Fruit fly (Drosophila melanogaster) whole organism, embryonic: ENCODE results near the gene CG11596.
A peak's percentile ranks its signal among the peaks of the same experiment; 100 is the strongest.

ENCODE experiments used
- BtbVII ChIP-seq: fragments of 200-800 bp; sonication (Bioruptor generic); optimal IDR thresholded peaks from 3 replicates; lab custom pipeline; 2017; ENCODE audit warnings: missing biosample characterization, mild to moderate bottlenecking, missing genetic modification characterization
- CG10274 ChIP-seq: fragments of 200-800 bp; sonication (Bioruptor generic); optimal IDR thresholded peaks from 3 replicates; lab custom pipeline; 2017; ENCODE audit warnings: missing biosample characterization, mild to moderate bottlenecking, missing genetic modification characterization
- CG10462 ChIP-seq: fragments of 200-800 bp; sonication (Bioruptor generic); optimal IDR thresholded peaks from 2 replicates; lab custom pipeline; 2016; ENCODE audit warnings: missing biosample characterization, missing genetic modification characterization
- CG10654 ChIP-seq: fragments of 200-800 bp; sonication (Bioruptor generic); optimal IDR thresholded peaks from 2 replicates; lab custom pipeline; 2016; ENCODE audit warnings: missing biosample characterization, missing genetic modification characterization
- CG12299 ChIP-seq: fragments of 200-800 bp; sonication (Bioruptor generic); optimal IDR thresholded peaks from 2 replicates; lab custom pipeline; 2018; ENCODE audit warnings: missing biosample characterization, mild to moderate bottlenecking, missing genetic modification characterization
- CG12942 ChIP-seq: fragments of 200-800 bp; sonication (Bioruptor generic); optimal IDR thresholded peaks from 3 replicates; lab custom pipeline; 2016; ENCODE audit warnings: missing biosample characterization, missing genetic modification characterization
- CG15479 ChIP-seq: fragments of 200-800 bp; sonication (Bioruptor generic); optimal IDR thresholded peaks from 3 replicates; lab custom pipeline; 2019; ENCODE audit warnings: missing biosample characterization, mild to moderate bottlenecking, missing genetic modification characterization, moderate library complexity
- CG17186 ChIP-seq: fragments of 200-800 bp; sonication (Bioruptor generic); optimal IDR thresholded peaks from 3 replicates; lab custom pipeline; 2017; ENCODE audit warnings: missing biosample characterization, missing genetic modification reagents, missing genetic modification characterization
- CG17568 ChIP-seq: fragments of 200-800 bp; sonication (Bioruptor generic); optimal IDR thresholded peaks from 2 replicates; lab custom pipeline; 2018; ENCODE audit warnings: missing biosample characterization, mild to moderate bottlenecking, missing genetic modification characterization, moderate library complexity
- CG17829 ChIP-seq: fragments of 200-800 bp; optimal IDR thresholded peaks from 2 replicates; lab custom pipeline; 2019; ENCODE audit warnings: missing biosample characterization, mild to moderate bottlenecking, missing genetic modification characterization, moderate library complexity
- CG30020 ChIP-seq: fragments of 200-800 bp; optimal IDR thresholded peaks from 2 replicates; lab custom pipeline; 2019; ENCODE audit warnings: missing biosample characterization, mild to moderate bottlenecking, missing genetic modification characterization, moderate library complexity
- CG6175 ChIP-seq: fragments of 200-800 bp; sonication (Bioruptor generic); IDR thresholded peaks from 3 replicates; pipeline ENCODE4 v1.3.6; 2022; ENCODE audit warnings: missing biosample characterization, missing genetic modification characterization
- CG6765 ChIP-seq: fragments of 200-800 bp; sonication (Bioruptor generic); optimal IDR thresholded peaks from 3 replicates; lab custom pipeline; 2017; ENCODE audit warnings: missing biosample characterization, mild to moderate bottlenecking, missing genetic modification characterization
- CG7745 ChIP-seq: fragments of 200-800 bp; sonication (Bioruptor generic); optimal IDR thresholded peaks from 2 replicates; lab custom pipeline; 2018; ENCODE audit warnings: missing biosample characterization, mild to moderate bottlenecking, missing genetic modification characterization, moderate library complexity
- Chrac-16 ChIP-seq: fragments of 200-800 bp; sonication (Bioruptor generic); optimal IDR thresholded peaks from 3 replicates; lab custom pipeline; 2016; ENCODE audit warnings: missing biosample characterization, missing genetic modification characterization
- D19B ChIP-seq: fragments of 200-800 bp; sonication (Bioruptor generic); optimal IDR thresholded peaks from 2 replicates; lab custom pipeline; 2017; ENCODE audit warnings: missing biosample characterization, mild to moderate bottlenecking, missing genetic modification characterization
- Doc2 ChIP-seq: fragments of 200-800 bp; sonication (Bioruptor generic); IDR thresholded peaks from 2 replicates; pipeline ENCODE4 v1.3.6; 2022; ENCODE audit warnings: missing biosample characterization, missing genetic modification characterization
- Dp ChIP-seq: fragments of 200-800 bp; sonication (Bioruptor generic); optimal IDR thresholded peaks from 2 replicates; lab custom pipeline; 2018; ENCODE audit warnings: missing biosample characterization, mild to moderate bottlenecking, missing genetic modification characterization, moderate library complexity
- E2f1 ChIP-seq: fragments of 200-800 bp; sonication (Bioruptor generic); IDR thresholded peaks from 2 replicates; pipeline ENCODE4 v1.3.6; 2022; ENCODE audit warnings: missing biosample characterization, missing genetic modification characterization
- ERR ChIP-seq: fragments of 200-800 bp; sonication (Bioruptor generic); optimal IDR thresholded peaks from 2 replicates; lab custom pipeline; 2016; ENCODE audit warnings: missing biosample characterization, missing genetic modification characterization
- GATAe ChIP-seq: fragments of 200-800 bp; sonication (Bioruptor generic); conservative IDR thresholded peaks from 2 replicates; pipeline ENCODE4 v1.3.6; 2022; ENCODE audit warnings: missing biosample characterization, missing genetic modification characterization
- Gug ChIP-seq: fragments of 200-800 bp; sonication (Bioruptor generic); IDR thresholded peaks from 4 replicates; pipeline ENCODE4 v1.3.6; 2022; ENCODE audit warnings: missing biosample characterization, missing genetic modification characterization
- H15 ChIP-seq: fragments of 200-800 bp; sonication (Bioruptor generic); IDR thresholded peaks from 3 replicates; pipeline ENCODE4 v1.3.6; 2022; ENCODE audit warnings: missing biosample characterization, missing genetic modification characterization
- Hr78 ChIP-seq, 2 experiments: fragments of 200-800 bp in 1 of 2; fragments of >200 bp in 1 of 2; sonication (Bioruptor generic) in 1 of 2; optimal IDR thresholded peaks; 2 replicates each; lab custom pipeline; 2017 to 2019; ENCODE audit warnings: missing biosample characterization in 2 of 2, missing genetic modification characterization in 2 of 2, mild to moderate bottlenecking in 1 of 2, moderate library complexity in 1 of 2
- MBD-R2 ChIP-seq: fragments of 200-800 bp; sonication (Bioruptor generic); IDR thresholded peaks from 2 replicates; pipeline ENCODE4 v1.3.6; 2022; ENCODE audit warnings: missing biosample characterization, missing genetic modification characterization
- Nf-YC ChIP-seq: fragments of 200-800 bp; optimal IDR thresholded peaks from 3 replicates; lab custom pipeline; 2019; ENCODE audit warnings: missing biosample characterization, mild to moderate bottlenecking, missing genetic modification characterization, moderate library complexity
- NfI ChIP-seq: fragments of 200-800 bp; sonication (Bioruptor generic); optimal IDR thresholded peaks from 3 replicates; lab custom pipeline; 2018; ENCODE audit warnings: missing biosample characterization, mild to moderate bottlenecking, missing genetic modification characterization, moderate library complexity
- Oaz ChIP-seq: fragments of 200-800 bp; sonication (Bioruptor generic); IDR thresholded peaks from 2 replicates; pipeline ENCODE4 v1.3.6; 2022; ENCODE audit warnings: missing biosample characterization, missing genetic modification characterization
- Opbp ChIP-seq: fragments of 200-800 bp; sonication (Bioruptor generic); IDR thresholded peaks from 3 replicates; pipeline ENCODE4 v1.3.6; 2022; ENCODE audit warnings: missing biosample characterization, missing genetic modification characterization; ENCODE audit not compliant: partially characterized antibody
- Ptx1 ChIP-seq: fragments of 200-800 bp; sonication (Bioruptor generic); IDR thresholded peaks from 2 replicates; pipeline ENCODE4 v1.3.6; 2022; ENCODE audit warnings: missing biosample characterization, missing genetic modification characterization
- Spps ChIP-seq: fragments of 200-800 bp; sonication (Bioruptor generic); optimal IDR thresholded peaks from 2 replicates; lab custom pipeline; 2018; ENCODE audit warnings: missing biosample characterization, mild to moderate bottlenecking, missing genetic modification characterization
- Usf ChIP-seq: fragments of 200-800 bp; sonication (Bioruptor generic); optimal IDR thresholded peaks from 2 replicates; lab custom pipeline; 2017; ENCODE audit warnings: missing genotype, missing biosample characterization, missing genetic modification characterization
- amos ChIP-seq: fragments of 200-800 bp; sonication (Bioruptor generic); IDR thresholded peaks from 2 replicates; pipeline ENCODE4 v1.3.6; 2022; ENCODE audit warnings: missing biosample characterization, missing genetic modification characterization; ENCODE audit not compliant: partially characterized antibody
- bigmax ChIP-seq: fragments of 200-800 bp; sonication (Bioruptor generic); optimal IDR thresholded peaks from 2 replicates; lab custom pipeline; 2018; ENCODE audit warnings: missing biosample characterization, mild to moderate bottlenecking, missing genetic modification characterization
- btn ChIP-seq: fragments of 200-800 bp; sonication (Bioruptor generic); optimal IDR thresholded peaks from 2 replicates; lab custom pipeline; 2016; ENCODE audit warnings: missing biosample characterization, missing genetic modification characterization
- cad ChIP-seq: fragments of >200 bp; optimal IDR thresholded peaks from 2 replicates; lab custom pipeline; 2017; ENCODE audit warnings: missing biosample characterization, missing genetic modification characterization
- chm ChIP-seq: fragments of 200-800 bp; sonication (Bioruptor generic); IDR thresholded peaks from 2 replicates; pipeline ENCODE4 v1.3.6; 2022; ENCODE audit warnings: missing biosample characterization, missing genetic modification characterization
- ci ChIP-seq: fragments of 200-800 bp; sonication (Bioruptor generic); IDR thresholded peaks from 3 replicates; pipeline ENCODE4 v1.3.6; 2022; ENCODE audit warnings: missing biosample characterization, missing genetic modification characterization
- corto ChIP-seq: fragments of 200-800 bp; sonication (Bioruptor generic); optimal IDR thresholded peaks from 2 replicates; lab custom pipeline; 2016; ENCODE audit warnings: missing biosample characterization, mild to moderate bottlenecking, missing genetic modification characterization, moderate library complexity
- dysf ChIP-seq: fragments of 200-800 bp; sonication (Bioruptor generic); IDR thresholded peaks from 3 replicates; pipeline ENCODE4 v1.3.6; 2022; ENCODE audit warnings: missing biosample characterization, missing genetic modification characterization
- esg ChIP-seq: fragments of 200-800 bp; sonication (Bioruptor generic); conservative IDR thresholded peaks from 2 replicates; pipeline ENCODE4 v1.3.6; 2022; ENCODE audit warnings: missing biosample characterization, missing genetic modification characterization
- ewg ChIP-seq: fragments of 200-800 bp; sonication (Bioruptor generic); optimal IDR thresholded peaks from 3 replicates; lab custom pipeline; 2017; ENCODE audit warnings: mild to moderate bottlenecking, missing biosample characterization, missing genetic modification reagents, missing genetic modification characterization
- exex ChIP-seq: fragments of 200-800 bp; sonication (Bioruptor generic); optimal IDR thresholded peaks from 4 replicates; lab custom pipeline; 2018; ENCODE audit warnings: missing biosample characterization, mild to moderate bottlenecking, missing genetic modification characterization, moderate library complexity
- grn ChIP-seq: fragments of 200-800 bp; sonication (Bioruptor generic); optimal IDR thresholded peaks from 3 replicates; lab custom pipeline; 2017; ENCODE audit warnings: missing biosample characterization, missing genetic modification characterization
- gsb ChIP-seq: fragments of 200-800 bp; sonication (Bioruptor generic); IDR thresholded peaks from 2 replicates; pipeline ENCODE4 v1.3.6; 2022; ENCODE audit warnings: missing biosample characterization, missing genetic modification characterization
- h ChIP-seq: fragments of >200 bp; optimal IDR thresholded peaks from 2 replicates; lab custom pipeline; 2017
- lov ChIP-seq, 2 experiments: fragments of 200-800 bp in 1 of 2; fragments of >200 bp in 1 of 2; sonication (Bioruptor generic) in 1 of 2; IDR thresholded peaks in 1 of 2; optimal IDR thresholded peaks in 1 of 2; 2 replicates in 1 of 2; 3 replicates in 1 of 2; pipeline versions ENCODE4 v1.3.6 to Lab custom; 2017 to 2022; ENCODE audit warnings: missing biosample characterization in 1 of 2, missing genetic modification characterization in 1 of 2
- ranshi ChIP-seq: fragments of 200-800 bp; sonication (Bioruptor generic); IDR thresholded peaks from 2 replicates; pipeline ENCODE4 v1.3.6; 2022; ENCODE audit warnings: missing biosample characterization, missing genetic modification characterization
- sc ChIP-seq, 3 experiments: fragments of >200 bp in 2 of 3; fragments of 200-800 bp in 1 of 3; sonication (Bioruptor generic) in 1 of 3; optimal IDR thresholded peaks; 2 replicates in 2 of 3; 3 replicates in 1 of 3; lab custom pipeline; 2017; ENCODE audit warnings: mild to moderate bottlenecking in 1 of 3, missing biosample characterization in 1 of 3, missing genetic modification characterization in 1 of 3, missing genetic modification reagents in 1 of 3
- sima ChIP-seq: fragments of 200-800 bp; sonication (Bioruptor generic); optimal IDR thresholded peaks from 2 replicates; lab custom pipeline; 2016; ENCODE audit warnings: missing biosample characterization, missing genetic modification characterization

The CG11596 gene

dm6 chrX:1922765-1923501, 4.5 kb upstream of the CG11596 start, which contains the start of the genes eIF2Bepsilon and Ocrl (continued):
- TF ChIP-seq lov (optimal IDR thresholded peaks at IDR 0.05; lab: Kevin White, UChicago) (no peak), lov (GFP tag; IDR thresholded peaks at IDR 0.05; lab: Robert Waterston, UW) (no peak), ranshi (no peak), btn (GFP tag; lab: Kevin White, UChicago) (no peak), exex (tag; lab: Kevin White, UChicago) (no peak), ERR (GFP tag; lab: Kevin White, UChicago) (peak; percentile 30), BtbVII (GFP tag; lab: Kevin White, UChicago) (no peak), amos (peak; percentile 46), E2f1 (no peak), CG12942 (GFP tag; lab: Kevin White, UChicago) (no peak), gsb (no peak), ci (peak; percentile 30; the same call in 1 of the 3 replicates), Oaz (GFP tag; lab: Robert Waterston, UW) (no peak), Ptx1 (no peak), chm (GFP tag; lab: Robert Waterston, UW) (no peak), h (lab: Kevin White, UChicago) (no peak), GATAe (GFP tag; lab: Robert Waterston, UW) (no peak), cad (no peak), CG17568 (GFP tag; lab: Kevin White, UChicago) (no peak), Doc2 (GFP tag; lab: Robert Waterston, UW) (no peak), sima (GFP tag; lab: Kevin White, UChicago) (no peak), NfI (no peak), Gug (GFP tag; lab: Robert Waterston, UW) (no peak), CG7745 (tag; lab: Kevin White, UChicago) (no peak), CG30020 (tag; lab: Kevin White, UChicago) (no peak), grn (GFP tag; lab: Kevin White, UChicago) (no peak), Nf-YC (tag; lab: Kevin White, UChicago) (no peak), bigmax (GFP tag; lab: Kevin White, UChicago) (no peak), CG10654 (no peak), CG10274 (peak; percentile 59), D19B (no peak), CG17829 (tag; lab: Kevin White, UChicago) (peak; percentile 25), corto (GFP tag; lab: Kevin White, UChicago) (no peak), Spps (tag; lab: Kevin White, UChicago) (peak; percentile 4), dysf (GFP tag; lab: Robert Waterston, UW) (no peak), CG10462 (GFP tag; lab: Kevin White, UChicago) (no peak), CG6765 (GFP tag; lab: Kevin White, UChicago) (no peak), H15 (no peak), CG15479 (GFP tag; lab: Kevin White, UChicago) (no peak), CG6175 (no peak), CG12299 (tag; lab: Kevin White, UChicago) (no peak), Usf (no peak), Dp (peak; percentile 55), ewg (GFP tag; lab: Kevin White, UChicago) (no peak), Opbp (GFP tag; lab: Robert Waterston, UW) (peak; percentile 55; the same call in 1 of the 3 replicates), Chrac-16 (GFP tag; lab: Kevin White, UChicago) (no peak), sc (optimal IDR thresholded peaks at IDR 0.05; lab: Kevin White, UChicago) (no peak), sc (GFP tag; optimal IDR thresholded peaks at IDR 0.05; lab: Kevin White, UChicago) (no peak), Hr78 (GFP tag; optimal IDR thresholded peaks at IDR 0.05; lab: Kevin White, UChicago) (no peak), MBD-R2 (GFP tag; lab: Robert Waterston, UW) (peak; percentile 94), CG17186 (peak; percentile 65), esg (GFP tag; lab: Robert Waterston, UW) (no peak)
